Fruit fly (Drosophila melanogaster) whole organism, adult: ENCODE measurements around the gene Iru.

Source experiments
- Hr96 ChIP-seq: fragments of 200-800 bp; sonication (Bioruptor generic); optimal IDR thresholded peaks from 2 replicates; lab custom pipeline; 2016; ENCODE audit warnings: missing biosample characterization, missing genetic modification characterization
- kay ChIP-seq: fragments of 200-800 bp; sonication (Bioruptor generic); peaks from one replicate; lab custom pipeline; 2016; ENCODE audit warnings: missing biosample characterization, missing genetic modification characterization, borderline replicate concordance

dm6 chr3R:9053850-9054441 is 47.7 kb downstream of the Iru start:
- TF ChIP-seq kay (GFP tag; lab: Kevin White, UChicago) (no peak), Hr96 (GFP tag; lab: Kevin White, UChicago) (peak; percentile 79)
